Fruit fly (Drosophila melanogaster): ENCODE measurements around the gene DIP-gamma.

The DIP-gamma gene

DNA sequence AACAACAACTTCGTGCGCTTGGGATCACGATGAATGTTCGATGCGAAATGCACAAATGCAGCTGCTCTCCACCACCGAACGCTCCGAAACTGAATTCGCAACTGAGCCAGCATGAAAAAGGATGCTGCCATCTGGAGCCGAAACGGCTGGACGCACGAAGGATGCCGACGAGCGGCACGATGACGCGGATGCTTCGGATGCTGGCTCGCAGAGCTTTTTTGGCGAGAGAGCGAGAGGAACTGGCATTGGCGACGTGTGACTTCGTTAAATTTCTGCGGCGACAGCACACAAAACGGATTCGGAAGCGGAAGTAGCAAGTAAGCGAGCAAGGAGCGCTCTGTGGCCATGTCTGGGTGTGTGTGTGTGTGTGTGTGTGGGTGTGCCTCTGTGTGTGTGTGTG, at the start of gene DIP-gamma:
DIP-gamma (minus strand) TSS at position 107 of the 400 bp plus-strand sequence.
- no peak for TF ChIP-seq noc (tag; optimal IDR thresholded peaks at IDR 0.05)

DNA sequence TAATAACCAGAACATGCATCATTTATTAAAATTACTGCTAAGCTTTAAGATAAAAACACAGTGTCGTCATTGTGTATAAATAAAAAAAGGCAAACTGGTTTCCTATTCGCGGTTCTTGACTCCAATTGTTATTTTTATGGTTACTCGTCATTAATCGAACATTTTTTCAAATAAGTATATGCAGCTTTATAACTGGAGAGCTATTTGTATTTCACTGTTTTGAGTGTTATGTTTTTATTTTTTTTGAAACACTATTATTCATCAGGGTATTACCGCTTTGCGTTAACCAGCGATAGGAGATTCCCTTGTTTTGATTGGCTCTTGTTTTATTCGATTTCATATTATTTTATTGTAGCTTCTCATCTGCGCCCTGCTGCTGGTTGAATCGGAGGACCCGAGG, 41.0 kb upstream of the DIP-gamma start:
- TF ChIP-seq noc (tag; optimal IDR thresholded peaks at IDR 0.05), result no peak

DNA sequence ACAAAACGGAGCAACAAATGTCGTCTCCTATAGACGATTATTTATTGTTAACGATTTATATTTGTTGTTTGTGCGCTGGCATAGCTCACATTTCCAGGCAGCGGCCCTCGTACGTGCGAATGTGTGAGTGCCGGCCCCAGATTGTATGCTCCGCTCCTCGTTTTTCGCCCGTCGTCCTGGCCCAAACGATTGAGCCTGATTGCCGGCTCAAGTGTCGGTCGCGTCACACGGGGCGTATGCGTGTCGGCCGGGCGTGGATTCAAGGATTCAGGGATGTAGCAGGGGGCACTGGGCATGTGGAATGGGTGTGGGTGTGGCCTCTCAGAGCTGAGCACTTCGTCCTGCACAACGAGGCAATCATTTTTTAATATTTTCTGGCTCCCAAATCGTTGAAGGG, 35.4 kb upstream of the DIP-gamma start:
- no peak for TF ChIP-seq noc (tag; optimal IDR thresholded peaks at IDR 0.05)

DNA sequence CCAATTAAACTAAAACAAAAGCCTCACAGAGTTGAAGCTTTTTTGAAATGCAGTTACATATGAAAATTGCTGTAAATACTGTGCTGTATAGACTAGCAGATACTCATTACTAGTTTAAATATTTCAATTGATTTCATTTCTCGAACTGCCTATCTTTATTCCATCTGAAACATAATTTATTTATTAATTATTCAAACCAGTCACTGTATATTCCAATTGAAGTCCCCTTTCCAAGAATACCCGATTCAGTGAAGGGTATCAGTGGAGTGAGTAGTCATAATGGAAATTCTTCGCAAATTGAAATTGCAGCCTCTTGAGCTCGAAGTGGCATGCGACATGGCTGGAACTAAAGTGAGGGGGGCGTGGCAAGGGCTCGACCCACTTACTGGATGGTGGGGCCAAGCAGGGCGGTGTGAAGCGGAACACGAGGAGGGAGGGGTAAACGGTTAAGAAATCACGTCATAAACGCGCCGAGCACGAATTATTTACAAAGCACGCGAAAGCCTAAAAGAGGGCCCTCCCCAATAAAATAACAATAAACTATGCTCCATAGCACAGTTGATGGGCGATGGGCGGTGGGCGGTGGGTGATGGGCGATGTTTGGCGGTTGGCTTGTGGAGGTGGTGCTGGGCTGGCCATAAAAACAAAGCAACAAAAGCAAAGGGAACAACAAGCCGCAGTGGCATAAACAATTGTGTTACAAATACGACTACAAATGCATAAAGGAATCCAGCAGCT, 34.9 kb upstream of the DIP-gamma start:
- TF ChIP-seq noc (tag; optimal IDR thresholded peaks at IDR 0.05), result no peak

dm6 chr3R:29000001-29000400, 29.8 kb upstream of the DIP-gamma start:
- TF ChIP-seq noc (tag; optimal IDR thresholded peaks at IDR 0.05), result no peak

dm6 chr3R:28998999-28999398, 28.8 kb upstream of the DIP-gamma start:
- no peak for TF ChIP-seq noc (tag; optimal IDR thresholded peaks at IDR 0.05)

DNA sequence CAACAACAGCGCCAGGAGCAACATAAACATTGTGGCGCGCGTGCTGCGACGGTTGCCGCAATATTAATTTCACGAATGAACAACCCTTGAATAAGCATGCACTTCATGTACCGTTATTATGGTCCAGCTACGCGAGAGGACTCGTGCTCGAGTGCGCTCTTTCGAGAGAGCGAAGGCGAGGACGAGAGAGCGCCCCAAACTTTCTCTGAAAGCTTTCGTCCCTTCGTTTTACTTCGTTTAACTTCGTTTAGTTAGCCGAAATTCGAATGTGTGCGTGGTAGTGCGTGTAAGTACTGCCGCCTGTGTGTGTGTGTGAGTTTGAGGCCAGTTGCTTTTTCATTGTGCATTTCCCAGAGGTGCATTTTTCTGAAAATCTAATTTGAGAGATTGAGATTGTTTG, 20.5 kb upstream of the DIP-gamma start:
- no peak for TF ChIP-seq noc (tag; optimal IDR thresholded peaks at IDR 0.05)

DNA sequence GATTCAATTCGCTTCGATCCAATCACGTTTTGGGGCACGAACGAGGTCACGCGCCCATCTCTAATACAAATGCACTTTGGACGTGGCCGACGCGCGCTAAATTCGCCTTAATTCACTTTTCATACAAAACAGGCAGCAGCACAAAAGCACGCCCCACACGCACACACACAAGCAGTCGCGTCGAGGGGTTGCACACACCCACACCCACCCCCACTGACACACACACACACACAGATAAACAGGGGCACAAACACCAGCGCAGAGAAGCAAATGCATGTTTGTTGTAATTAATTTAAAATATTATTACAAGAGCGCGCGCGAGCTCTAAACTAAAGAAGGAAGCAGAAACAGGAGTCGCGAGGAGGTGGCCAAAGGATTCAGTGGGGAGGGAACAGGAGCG, 19.2 kb upstream of the DIP-gamma start:
- no peak for TF ChIP-seq noc (tag; optimal IDR thresholded peaks at IDR 0.05)

DNA sequence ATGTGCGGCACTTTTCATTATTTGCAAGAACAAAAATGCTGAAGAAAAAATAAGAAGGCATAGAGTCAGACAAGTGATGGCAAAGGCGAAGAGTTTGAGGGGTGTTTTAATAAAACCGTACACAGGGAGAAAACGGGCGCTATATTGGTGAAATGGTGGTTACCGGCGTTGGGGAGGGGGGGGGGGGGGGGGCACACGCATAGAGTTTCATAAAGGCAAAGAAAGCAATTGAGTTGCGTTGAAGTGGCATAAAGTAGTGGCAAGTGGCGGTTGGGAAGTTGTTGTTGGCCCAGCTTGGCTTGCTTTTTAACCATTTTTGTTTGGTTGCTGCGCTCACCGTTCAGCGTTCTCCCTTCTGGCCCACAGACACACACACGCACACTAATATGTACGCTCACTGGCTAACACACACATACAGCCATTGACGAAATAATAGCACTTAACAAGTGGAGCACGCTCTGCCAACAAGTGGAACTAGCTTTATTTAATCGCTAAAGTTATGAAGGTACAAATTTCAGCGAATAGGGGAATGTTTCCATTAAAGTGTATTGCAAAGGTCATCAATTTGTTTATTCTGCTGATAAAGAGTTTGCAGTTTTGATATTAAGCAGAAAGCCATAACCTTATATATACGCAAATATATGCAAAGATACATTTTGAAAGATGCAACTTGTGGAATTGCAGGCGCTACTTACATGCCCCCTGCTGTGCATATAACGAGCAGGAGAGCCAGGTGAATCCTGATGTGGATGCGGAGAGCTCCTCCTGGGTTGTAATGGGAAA, 17.6 kb upstream of the DIP-gamma start:
- TF ChIP-seq noc (tag; optimal IDR thresholded peaks at IDR 0.05), result no peak

- TF ChIP-seq noc (tag; optimal IDR thresholded peaks at IDR 0.05), result no peak
Measured at dm6 chr3R:28985887-28986286, 15.7 kb upstream of the DIP-gamma start.

- no peak for TF ChIP-seq noc (tag; optimal IDR thresholded peaks at IDR 0.05)
Measured at dm6 chr3R:28959105-28959504, 11.1 kb downstream of the DIP-gamma start.

DNA sequence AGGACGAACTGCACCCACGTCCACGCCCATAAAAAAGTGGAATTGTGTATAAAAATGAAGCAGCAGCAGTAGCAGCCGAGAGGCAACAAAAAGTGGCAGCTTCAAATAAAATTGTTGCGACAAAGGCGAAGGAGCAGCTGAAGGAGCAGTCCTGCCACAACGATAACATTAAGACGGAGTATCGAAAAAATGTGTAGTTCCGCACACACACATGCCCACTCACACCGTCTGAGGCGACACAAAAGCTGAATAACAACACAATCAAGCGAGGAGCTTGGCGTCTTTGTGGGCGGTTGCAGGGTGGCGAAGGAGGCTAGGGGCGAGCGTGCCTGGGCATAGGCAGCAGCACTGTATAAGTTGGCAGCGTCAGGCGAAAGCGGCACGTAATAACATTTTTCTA, 11.5 kb downstream of the DIP-gamma start:
- no peak for TF ChIP-seq noc (tag; optimal IDR thresholded peaks at IDR 0.05)

DNA sequence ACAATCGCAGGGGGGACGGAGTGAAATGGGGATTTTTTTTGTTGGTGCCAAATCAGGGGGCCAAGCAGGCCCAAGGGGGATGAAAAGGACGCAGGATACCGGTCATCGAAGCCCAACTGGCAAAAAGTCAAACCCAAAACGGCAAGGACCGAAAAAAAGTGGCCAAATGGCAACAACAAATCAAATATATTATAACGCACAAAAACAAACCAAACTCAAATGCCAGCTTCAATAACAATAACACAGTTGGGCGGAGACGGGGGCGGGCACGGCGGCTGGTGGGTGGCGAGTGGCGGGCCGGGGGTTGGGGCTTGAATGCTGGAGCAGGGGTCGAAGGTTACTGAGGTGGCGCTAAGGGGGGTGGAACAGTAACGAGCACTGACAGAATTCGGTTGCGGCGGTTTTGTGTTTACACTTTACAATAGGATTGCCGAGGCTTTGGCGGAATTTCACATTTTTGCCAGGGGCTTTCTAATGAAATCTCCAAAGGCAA, 19.3 kb downstream of the DIP-gamma start:
- no peak for TF ChIP-seq noc (tag; optimal IDR thresholded peaks at IDR 0.05)

DNA sequence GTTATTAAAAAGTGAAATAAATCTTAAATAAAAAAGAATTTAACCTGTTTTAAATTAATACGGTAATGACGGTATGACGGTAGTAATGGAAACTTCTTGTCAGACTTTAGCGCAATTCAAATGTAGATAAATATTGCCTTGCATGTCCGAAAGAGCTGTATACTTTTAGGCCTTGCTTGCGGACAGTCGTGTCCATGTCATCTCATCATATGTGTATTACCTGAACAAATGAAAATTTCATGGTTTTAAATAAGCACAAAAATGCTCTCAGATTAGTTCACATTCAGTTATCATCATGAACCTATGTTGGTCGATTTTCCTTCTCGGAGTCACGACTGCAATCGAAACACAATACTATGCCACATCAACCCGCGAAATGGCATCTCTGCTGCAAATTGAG, 47.4 kb downstream of the DIP-gamma start, which contains the start of gene CG11828:
CG11828 (plus strand) TSS at position 301 of the 400 bp plus-strand sequence.
- TF ChIP-seq noc (tag; optimal IDR thresholded peaks at IDR 0.05), result no peak

- TF ChIP-seq noc (tag; optimal IDR thresholded peaks at IDR 0.05), result no peak
Measured at dm6 chr3R:28913890-28914750, 56.1 kb downstream of the DIP-gamma start.

DNA sequence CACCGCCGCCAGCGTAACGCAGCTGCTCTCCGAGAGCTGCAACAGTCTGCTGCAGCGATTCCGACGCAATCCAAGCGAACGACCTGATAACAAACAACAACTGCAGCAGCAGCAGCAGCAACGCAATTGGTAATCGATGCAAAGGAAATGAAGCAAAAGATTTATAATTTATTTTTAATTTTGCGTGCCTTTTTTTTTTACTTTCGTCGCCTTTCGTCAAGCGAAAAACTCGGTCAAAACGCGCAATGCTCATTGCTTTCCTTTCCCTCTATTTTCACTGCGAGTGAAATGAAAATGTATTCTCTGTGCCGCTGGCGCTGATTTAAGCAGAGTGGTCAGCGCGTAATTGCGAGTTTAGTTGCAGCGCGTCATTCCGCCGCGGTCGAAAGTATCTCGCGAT, 57.1 kb downstream of the DIP-gamma start:
- TF ChIP-seq noc (tag; optimal IDR thresholded peaks at IDR 0.05), result no peak

All from whole organism, larva.